Worm (Caenorhabditis elegans) whole organism, L4 larva: Measurements from ENCODE around the gene Y64G10A.2.

Experiments used
- ama-1 ChIP-seq: fragments of 150-350 bp; optimal IDR thresholded peaks from 2 replicates; lab custom pipeline; 2014; ENCODE audit warnings: inconsistent platforms, mixed read lengths
- lir-3 ChIP-seq: sonication (generic microtip); optimal IDR thresholded peaks from 2 replicates; lab custom pipeline; 2016; ENCODE audit warnings: mild to moderate bottlenecking, missing genetic modification characterization, missing compliant biosample characterization
- nhr-237 ChIP-seq: sonication (generic microtip); optimal IDR thresholded peaks from 2 replicates; lab custom pipeline; 2017; ENCODE audit warnings: missing biosample characterization, missing genetic modification characterization
- nhr-6 ChIP-seq: fragments of 150-350 bp; optimal IDR thresholded peaks from 2 replicates; lab custom pipeline; 2014; ENCODE audit warnings: missing biosample characterization, missing genetic modification characterization
- sdz-12 ChIP-seq: fragments of 200-800 bp; sonication (Bioruptor generic); optimal IDR thresholded peaks from 2 replicates; lab custom pipeline; 2018; ENCODE audit warnings: mild to moderate bottlenecking, missing genetic modification characterization, missing compliant biosample characterization
- snpc-4 ChIP-seq: fragments of 150-350 bp; optimal IDR thresholded peaks from 2 replicates; lab custom pipeline; 2014; ENCODE audit warnings: missing biosample characterization, missing genetic modification characterization
- vab-7 ChIP-seq: fragments of 200-800 bp; sonication (Bioruptor generic); IDR thresholded peaks from 2 replicates; pipeline ENCODE4 v1.3.6; 2022; ENCODE audit warnings: missing genetic modification reagents, missing genetic modification characterization, missing compliant biosample characterization
- ztf-11 ChIP-seq: fragments of 150-350 bp; optimal IDR thresholded peaks from 2 replicates; lab custom pipeline; 2014; ENCODE audit warnings: missing biosample characterization, missing genetic modification characterization

DNA sequence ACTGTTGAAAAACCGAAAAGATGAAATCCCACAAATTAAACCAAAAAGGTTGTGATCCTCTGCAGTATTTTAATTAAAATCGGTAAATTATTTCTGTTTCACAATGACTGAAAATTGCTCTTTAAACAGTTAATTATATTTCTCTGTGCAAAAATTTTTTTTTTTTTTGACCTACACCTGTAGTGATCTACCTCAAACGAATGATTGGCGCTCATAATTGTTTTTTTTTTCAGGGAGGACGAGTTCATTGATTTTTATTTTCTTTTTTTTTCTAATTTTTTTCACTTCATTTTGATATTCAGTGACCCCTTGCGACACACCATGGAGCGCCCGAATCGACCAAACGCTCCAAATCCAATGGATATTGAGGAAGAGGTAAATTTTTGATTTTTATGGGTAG, 48.1 kb downstream of the Y64G10A.2 start, which contains the start of gene F02H6.2:
- no peak for TF ChIP-seq nhr-237 (tag; lab: Kevin White, UChicago)
- no peak for TF ChIP-seq ztf-11 (tag; lab: Kevin White, UChicago)
- no peak for TF ChIP-seq ama-1 (lab: Kevin White, UChicago)
- no peak for TF ChIP-seq sdz-12 (GFP tag; lab: Kevin White, UChicago)
- TF ChIP-seq vab-7, result no peak
- no peak for TF ChIP-seq lir-3
- TF ChIP-seq nhr-6, result no peak
- TF ChIP-seq snpc-4, result no peak
